Fruit fly (Drosophila melanogaster) whole organism, embryonic: ENCODE results near the gene tay.

Experiments
- Antp ChIP-seq: fragments of 200-800 bp; sonication (Bioruptor generic); optimal IDR thresholded peaks from 3 replicates; lab custom pipeline; 2016; ENCODE audit warnings: missing biosample characterization, missing genetic modification characterization
- CG10431 ChIP-seq: fragments of 200-800 bp; sonication (Bioruptor generic); optimal IDR thresholded peaks from 3 replicates; lab custom pipeline; 2018; ENCODE audit warnings: missing biosample characterization, mild to moderate bottlenecking, missing genetic modification characterization
- CG12391 ChIP-seq: fragments of 200-800 bp; sonication (Bioruptor generic); optimal IDR thresholded peaks from 3 replicates; lab custom pipeline; 2018; ENCODE audit warnings: missing biosample characterization, mild to moderate bottlenecking, missing genetic modification characterization, moderate library complexity
- CG14441 ChIP-seq: fragments of 200-800 bp; sonication (Bioruptor generic); IDR thresholded peaks from 2 replicates; pipeline ENCODE4 v1.3.6; 2022; ENCODE audit warnings: missing biosample characterization, missing genetic modification characterization
- CG1529 ChIP-seq: fragments of 200-800 bp; sonication (Bioruptor generic); optimal IDR thresholded peaks from 3 replicates; lab custom pipeline; 2018; ENCODE audit warnings: missing biosample characterization, missing genetic modification characterization
- CG15479 ChIP-seq: fragments of 200-800 bp; sonication (Bioruptor generic); optimal IDR thresholded peaks from 3 replicates; lab custom pipeline; 2019; ENCODE audit warnings: missing biosample characterization, mild to moderate bottlenecking, missing genetic modification characterization, moderate library complexity
- CG15601 ChIP-seq: fragments of 200-800 bp; sonication (Bioruptor generic); optimal IDR thresholded peaks from 3 replicates; lab custom pipeline; 2019; ENCODE audit warnings: missing biosample characterization, mild to moderate bottlenecking, missing genetic modification characterization, moderate library complexity
- CG16813 ChIP-seq: fragments of 200-800 bp; sonication (Bioruptor generic); IDR thresholded peaks from 3 replicates; pipeline ENCODE4 v1.3.6; 2022; ENCODE audit warnings: missing biosample characterization, missing genetic modification characterization; ENCODE audit not compliant: partially characterized antibody
- CG17568 ChIP-seq: fragments of 200-800 bp; sonication (Bioruptor generic); optimal IDR thresholded peaks from 2 replicates; lab custom pipeline; 2018; ENCODE audit warnings: missing biosample characterization, mild to moderate bottlenecking, missing genetic modification characterization, moderate library complexity
- CG17912 ChIP-seq: fragments of 200-800 bp; sonication (Bioruptor generic); optimal IDR thresholded peaks from 2 replicates; lab custom pipeline; 2018; ENCODE audit warnings: missing biosample characterization, mild to moderate bottlenecking, missing genetic modification characterization
- CG18476 ChIP-seq: fragments of 200-800 bp; sonication (Bioruptor generic); optimal IDR thresholded peaks from 2 replicates; lab custom pipeline; 2016; ENCODE audit warnings: missing biosample characterization, mild to moderate bottlenecking, missing genetic modification characterization
- CG30020 ChIP-seq: fragments of 200-800 bp; optimal IDR thresholded peaks from 2 replicates; lab custom pipeline; 2019; ENCODE audit warnings: missing biosample characterization, mild to moderate bottlenecking, missing genetic modification characterization, moderate library complexity
- CG31224 ChIP-seq: fragments of 200-800 bp; sonication (Bioruptor generic); IDR thresholded peaks from 2 replicates; pipeline ENCODE4 v1.3.6; 2022; ENCODE audit warnings: missing biosample characterization, missing genetic modification characterization
- CG31388 ChIP-seq: fragments of 200-800 bp; sonication (Bioruptor generic); optimal IDR thresholded peaks from 2 replicates; lab custom pipeline; 2016; ENCODE audit warnings: missing biosample characterization, missing genetic modification characterization
- CG4404 ChIP-seq: fragments of 200-800 bp; sonication (Bioruptor generic); IDR thresholded peaks from 2 replicates; pipeline ENCODE4 v1.3.6; 2022; ENCODE audit warnings: missing biosample characterization, missing genetic modification characterization
- CG7357 ChIP-seq: fragments of 200-800 bp; sonication (Bioruptor generic); IDR thresholded peaks from 3 replicates; pipeline ENCODE4 v1.3.6; 2022; ENCODE audit warnings: missing biosample characterization, missing genetic modification characterization
- CG7839 ChIP-seq: fragments of 200-800 bp; sonication (Bioruptor generic); optimal IDR thresholded peaks from 3 replicates; lab custom pipeline; 2018; ENCODE audit warnings: missing biosample characterization, mild to moderate bottlenecking, missing genetic modification characterization, moderate library complexity
- CG7963 ChIP-seq: fragments of 200-800 bp; sonication (Bioruptor generic); IDR thresholded peaks from 3 replicates; pipeline ENCODE4 v1.3.6; 2022; ENCODE audit warnings: missing biosample characterization, missing genetic modification characterization; ENCODE audit not compliant: partially characterized antibody
- CG8089 ChIP-seq: fragments of 200-800 bp; sonication (Bioruptor generic); optimal IDR thresholded peaks from 3 replicates; lab custom pipeline; 2016; ENCODE audit warnings: missing biosample characterization, missing genetic modification characterization
- CG8290 ChIP-seq, 3 experiments: fragments of 200-800 bp; sonication (Bioruptor generic); optimal IDR thresholded peaks; 2 replicates each; lab custom pipeline; 2016 to 2019; ENCODE audit warnings: missing biosample characterization in 3 of 3, missing genetic modification characterization in 3 of 3, mild to moderate bottlenecking in 2 of 3, moderate library complexity in 1 of 3
- CG8359 ChIP-seq: fragments of 200-800 bp; sonication (Bioruptor generic); optimal IDR thresholded peaks from 2 replicates; lab custom pipeline; 2017; ENCODE audit warnings: missing biosample characterization, mild to moderate bottlenecking, missing genetic modification characterization, borderline replicate concordance
- CG9437 ChIP-seq: fragments of 200-800 bp; sonication (Bioruptor generic); optimal IDR thresholded peaks from 2 replicates; lab custom pipeline; 2018; ENCODE audit warnings: missing biosample characterization, mild to moderate bottlenecking, missing genetic modification characterization
- CG9727 ChIP-seq: fragments of 200-800 bp; sonication (Bioruptor generic); optimal IDR thresholded peaks from 3 replicates; lab custom pipeline; 2017; ENCODE audit warnings: missing biosample characterization, mild to moderate bottlenecking, missing genetic modification characterization
- CG9797 ChIP-seq: fragments of 200-800 bp; sonication (Bioruptor generic); optimal IDR thresholded peaks from 3 replicates; lab custom pipeline; 2018; ENCODE audit warnings: missing biosample characterization, mild to moderate bottlenecking, missing genetic modification characterization
- D19A ChIP-seq: fragments of 200-800 bp; optimal IDR thresholded peaks from 3 replicates; lab custom pipeline; 2019; ENCODE audit warnings: missing biosample characterization, mild to moderate bottlenecking, missing genetic modification characterization, moderate library complexity
- Dll ChIP-seq: fragments of 200-800 bp; sonication (Bioruptor generic); IDR thresholded peaks from 4 replicates; pipeline ENCODE4 v1.3.6; 2022; ENCODE audit warnings: missing biosample characterization, missing genetic modification characterization; ENCODE audit not compliant: partially characterized antibody
- Doc3 ChIP-seq: fragments of 200-800 bp; sonication (Bioruptor generic); IDR thresholded peaks from 3 replicates; pipeline ENCODE4 v1.3.6; 2022; ENCODE audit warnings: missing biosample characterization, missing genetic modification characterization; ENCODE audit not compliant: partially characterized antibody
- Ets97D ChIP-seq: fragments of 200-800 bp; sonication (Bioruptor generic); optimal IDR thresholded peaks from 3 replicates; lab custom pipeline; 2016; ENCODE audit warnings: missing biosample characterization, missing genetic modification characterization
- HLH4C ChIP-seq: fragments of 200-800 bp; sonication (Bioruptor generic); IDR thresholded peaks from 3 replicates; pipeline ENCODE4 v1.3.6; 2022; ENCODE audit warnings: missing biosample characterization, missing genetic modification characterization; ENCODE audit not compliant: partially characterized antibody
- Mad ChIP-seq: fragments of 200-800 bp; sonication (Bioruptor generic); optimal IDR thresholded peaks from 2 replicates; lab custom pipeline; 2016; ENCODE audit warnings: missing biosample characterization, missing genetic modification characterization
- Oli ChIP-seq: fragments of 200-800 bp; sonication (Bioruptor generic); optimal IDR thresholded peaks from 2 replicates; lab custom pipeline; 2018; ENCODE audit warnings: missing biosample characterization, mild to moderate bottlenecking, missing genetic modification characterization, moderate library complexity
- Side ChIP-seq: fragments of 200-800 bp; sonication (Bioruptor generic); optimal IDR thresholded peaks from 2 replicates; lab custom pipeline; 2016; ENCODE audit warnings: missing biosample characterization, missing genetic modification characterization
- Xrp1 ChIP-seq: fragments of 200-800 bp; sonication (Bioruptor generic); IDR thresholded peaks from 2 replicates; pipeline ENCODE4 v1.3.6; 2022; ENCODE audit warnings: missing biosample characterization, missing genetic modification characterization
- ab ChIP-seq: fragments of 200-800 bp; sonication (Bioruptor generic); optimal IDR thresholded peaks from 2 replicates; lab custom pipeline; 2016; ENCODE audit warnings: missing biosample characterization, missing genetic modification characterization
- ase ChIP-seq: fragments of 200-800 bp; sonication (Bioruptor generic); IDR thresholded peaks from 3 replicates; pipeline ENCODE4 v1.3.6; 2022; ENCODE audit warnings: missing biosample characterization, missing genetic modification characterization
- btn ChIP-seq: fragments of 200-800 bp; sonication (Bioruptor generic); optimal IDR thresholded peaks from 2 replicates; lab custom pipeline; 2016; ENCODE audit warnings: missing biosample characterization, missing genetic modification characterization
- dysf ChIP-seq: fragments of 200-800 bp; sonication (Bioruptor generic); IDR thresholded peaks from 3 replicates; pipeline ENCODE4 v1.3.6; 2022; ENCODE audit warnings: missing biosample characterization, missing genetic modification characterization
- ems ChIP-seq: fragments of 200-800 bp; sonication (Bioruptor generic); optimal IDR thresholded peaks from 3 replicates; lab custom pipeline; 2016; ENCODE audit warnings: missing biosample characterization, missing genetic modification characterization
- esg ChIP-seq: fragments of 200-800 bp; sonication (Bioruptor generic); conservative IDR thresholded peaks from 2 replicates; pipeline ENCODE4 v1.3.6; 2022; ENCODE audit warnings: missing biosample characterization, missing genetic modification characterization
- eve ChIP-seq, 2 experiments: fragments of >200 bp; optimal IDR thresholded peaks; 2 replicates each; lab custom pipeline; 2017; ENCODE audit warnings: missing biosample characterization in 2 of 2, missing genetic modification characterization in 2 of 2
- eyg ChIP-seq: fragments of 200-800 bp; sonication (Bioruptor generic); optimal IDR thresholded peaks from 3 replicates; lab custom pipeline; 2016; ENCODE audit warnings: missing biosample characterization, missing genetic modification characterization
- hb ChIP-seq: fragments of 200-800 bp; sonication (Bioruptor generic); IDR thresholded peaks from 3 replicates; pipeline ENCODE4 v1.3.6; 2022; ENCODE audit warnings: missing biosample characterization, missing genetic modification characterization; ENCODE audit not compliant: partially characterized antibody
- ken ChIP-seq: fragments of 200-800 bp; sonication (Bioruptor generic); IDR thresholded peaks from 3 replicates; pipeline ENCODE4 v1.3.6; 2022; ENCODE audit warnings: missing biosample characterization, missing genetic modification characterization
- mld ChIP-seq: fragments of 200-800 bp; sonication (Bioruptor generic); IDR thresholded peaks from 3 replicates; pipeline ENCODE4 v1.3.6; 2022; ENCODE audit warnings: missing biosample characterization, missing genetic modification characterization; ENCODE audit not compliant: partially characterized antibody
- pan ChIP-seq, 4 experiments: fragments of >200 bp in 3 of 4; fragments of 200-800 bp in 1 of 4; sonication (Bioruptor generic) in 1 of 4; optimal IDR thresholded peaks in 3 of 4; IDR thresholded peaks in 1 of 4; 2 replicates each; pipeline versions ENCODE4 v1.3.6 to Lab custom; 2017 to 2022; ENCODE audit warnings: missing biosample characterization in 2 of 4, missing genetic modification characterization in 2 of 4, mixed read lengths in 1 of 4
- ranshi ChIP-seq: fragments of 200-800 bp; sonication (Bioruptor generic); IDR thresholded peaks from 2 replicates; pipeline ENCODE4 v1.3.6; 2022; ENCODE audit warnings: missing biosample characterization, missing genetic modification characterization
- sima ChIP-seq: fragments of 200-800 bp; sonication (Bioruptor generic); optimal IDR thresholded peaks from 2 replicates; lab custom pipeline; 2016; ENCODE audit warnings: missing biosample characterization, missing genetic modification characterization
- tup ChIP-seq: fragments of 200-800 bp; sonication (Bioruptor generic); optimal IDR thresholded peaks from 2 replicates; lab custom pipeline; 2016; ENCODE audit warnings: missing biosample characterization, mild to moderate bottlenecking, missing genetic modification characterization, moderate library complexity
- vvl ChIP-seq: fragments of 200-800 bp; sonication (Bioruptor generic); IDR thresholded peaks from 2 replicates; pipeline ENCODE4 v1.3.6; 2022; ENCODE audit warnings: missing biosample characterization, missing genetic modification characterization
- zf30C ChIP-seq: fragments of 200-800 bp; sonication (Bioruptor generic); optimal IDR thresholded peaks from 3 replicates; lab custom pipeline; 2018; ENCODE audit warnings: missing biosample characterization, mild to moderate bottlenecking, missing genetic modification characterization

The tay gene

DNA sequence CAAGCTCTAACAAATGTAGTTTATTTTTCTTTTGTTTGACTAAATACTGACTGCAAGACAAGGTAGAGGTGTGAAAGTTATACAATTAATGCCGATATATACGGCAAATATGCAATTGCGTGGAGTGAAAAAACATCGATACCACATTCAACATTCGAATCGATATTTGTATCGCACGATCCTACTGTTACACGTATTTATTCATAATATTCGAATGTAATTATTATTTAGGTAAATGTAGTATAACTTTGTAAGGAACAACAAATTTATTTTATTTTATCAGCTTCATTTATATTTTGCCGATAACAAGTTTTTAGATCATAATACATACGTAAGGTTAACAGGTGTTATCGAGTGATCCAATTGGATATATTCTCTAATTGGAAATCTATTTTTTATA, 51.7 kb downstream of the tay start, which contains the start of gene Chc (continued):
- no peak for TF ChIP-seq CG7357 (GFP tag; lab: Robert Waterston, UW)
- no peak for TF ChIP-seq esg
- no peak for TF ChIP-seq CG31224
- TF ChIP-seq CG8359 (GFP tag; lab: Kevin White, UChicago), result no peak
- no peak for TF ChIP-seq CG7839 (tag; lab: Kevin White, UChicago)
- TF ChIP-seq CG16813 (GFP tag; lab: Robert Waterston, UW), result peak; percentile 98
- TF ChIP-seq CG30020, result peak; percentile 68
- no peak for TF ChIP-seq CG31388
- TF ChIP-seq btn (GFP tag; lab: Kevin White, UChicago), result no peak
- TF ChIP-seq eyg (GFP tag; lab: Kevin White, UChicago), result no peak
- no peak for TF ChIP-seq zf30C (GFP tag; lab: Kevin White, UChicago)
- no peak for TF ChIP-seq CG17568 (GFP tag; lab: Kevin White, UChicago)
- TF ChIP-seq ems (GFP tag; lab: Kevin White, UChicago), result no peak
- no peak for TF ChIP-seq Antp (GFP tag; lab: Kevin White, UChicago)
- no peak for TF ChIP-seq CG10431 (GFP tag; lab: Kevin White, UChicago)
- TF ChIP-seq D19A, result peak; percentile 19
- TF ChIP-seq hb (GFP tag; lab: Robert Waterston, UW), result peak; percentile 96
- TF ChIP-seq pan (optimal IDR thresholded peaks at IDR 0.05; lab: Kevin White, UChicago), result no peak
- no peak for TF ChIP-seq pan (GFP tag; optimal IDR thresholded peaks at IDR 0.05 in 1 of 2, IDR thresholded peaks at IDR 0.05 in 1 of 2)
- 0 out of 2 replicates have a peak, but pooled peaks have one; percentile 31 for TF ChIP-seq vvl (GFP tag; lab: Robert Waterston, UW)
- TF ChIP-seq ken (GFP tag; lab: Robert Waterston, UW), result no peak
- TF ChIP-seq Dll (GFP tag; lab: Robert Waterston, UW), result peak; percentile 94
- TF ChIP-seq CG9797 (GFP tag; lab: Kevin White, UChicago), result no peak
- no peak for TF ChIP-seq CG18476 (GFP tag; lab: Kevin White, UChicago)
- TF ChIP-seq CG14441 (GFP tag; lab: Robert Waterston, UW), result no peak
- TF ChIP-seq mld, result peak; percentile 95
- TF ChIP-seq CG15601 (tag; lab: Kevin White, UChicago), result no peak
- peak; percentile 16 for TF ChIP-seq CG9437
- TF ChIP-seq CG15479 (GFP tag; lab: Kevin White, UChicago), result peak; percentile 44
- no peak for TF ChIP-seq Side (GFP tag; lab: Kevin White, UChicago)
- TF ChIP-seq CG8290 (GFP tag; optimal IDR thresholded peaks at IDR 0.05; lab: Kevin White, UChicago), result peak; percentile 68
- TF ChIP-seq CG8290 (tag; optimal IDR thresholded peaks at IDR 0.05; lab: Kevin White, UChicago), result peak in 1 of 2 experiments; percentile 40
- no peak for TF ChIP-seq Mad (GFP tag; lab: Kevin White, UChicago)
- TF ChIP-seq CG9727 (GFP tag; lab: Kevin White, UChicago), result no peak
- peak; percentile 91 for TF ChIP-seq Doc3 (GFP tag; lab: Robert Waterston, UW)
- no peak for TF ChIP-seq CG8089 (GFP tag; lab: Kevin White, UChicago)
- no peak for TF ChIP-seq Oli
- TF ChIP-seq ase (GFP tag; lab: Robert Waterston, UW), result no peak
- TF ChIP-seq CG4404 (GFP tag; lab: Robert Waterston, UW), result no peak
- TF ChIP-seq sima, result no peak
- TF ChIP-seq CG7963, result peak; percentile 97
- no peak for TF ChIP-seq tup
- TF ChIP-seq dysf (GFP tag; lab: Robert Waterston, UW), result no peak
- no peak for TF ChIP-seq CG1529 (GFP tag; lab: Kevin White, UChicago)
- TF ChIP-seq Ets97D (GFP tag; lab: Kevin White, UChicago), result peak; percentile 30
- TF ChIP-seq HLH4C, result peak; percentile 98
- TF ChIP-seq Xrp1 (GFP tag; lab: Robert Waterston, UW), result no peak
- no peak for TF ChIP-seq CG17912 (GFP tag; lab: Kevin White, UChicago)
- peak; percentile 3 for TF ChIP-seq CG12391 (tag; lab: Kevin White, UChicago)
- TF ChIP-seq ranshi (GFP tag; lab: Robert Waterston, UW), result no peak
- no peak for TF ChIP-seq eve (GFP tag; optimal IDR thresholded peaks at IDR 0.05; lab: Kevin White, UChicago)
- TF ChIP-seq ab (GFP tag; lab: Kevin White, UChicago), result no peak
